Fruit fly (Drosophila melanogaster) whole organism, embryonic: Measurements from ENCODE around the gene CG9760.

Source experiments
- CG10565 ChIP-seq: fragments of 200-800 bp; sonication (Bioruptor generic); optimal IDR thresholded peaks from 3 replicates; lab custom pipeline; 2016; ENCODE audit warnings: missing biosample characterization, mild to moderate bottlenecking, missing genetic modification characterization
- CG11085 ChIP-seq: fragments of 200-800 bp; sonication (Bioruptor generic); IDR thresholded peaks from 2 replicates; pipeline ENCODE4 v1.3.6; 2022; ENCODE audit warnings: missing biosample characterization, missing genetic modification characterization
- CG17612 ChIP-seq: fragments of 200-800 bp; sonication (Bioruptor generic); IDR thresholded peaks from 2 replicates; pipeline ENCODE4 v1.3.6; 2022; ENCODE audit warnings: missing biosample characterization, missing genetic modification characterization
- CG1832 ChIP-seq: fragments of 200-800 bp; sonication (Bioruptor generic); optimal IDR thresholded peaks from 2 replicates; lab custom pipeline; 2017; ENCODE audit warnings: missing biosample characterization, mild to moderate bottlenecking, missing genetic modification characterization, inconsistent platforms
- CG2120 ChIP-seq: fragments of 200-800 bp; sonication (Bioruptor generic); optimal IDR thresholded peaks from 3 replicates; lab custom pipeline; 2016; ENCODE audit warnings: missing biosample characterization, missing genetic modification characterization
- CG2889 ChIP-seq: fragments of 200-800 bp; sonication (Bioruptor generic); IDR thresholded peaks from 3 replicates; pipeline ENCODE4 v1.3.6; 2022; ENCODE audit warnings: missing biosample characterization, missing genetic modification characterization
- CG3065 ChIP-seq: fragments of 200-800 bp; sonication (Bioruptor generic); optimal IDR thresholded peaks from 2 replicates; lab custom pipeline; 2016; ENCODE audit warnings: missing biosample characterization, missing genetic modification characterization
- CG34224 ChIP-seq: fragments of 200-800 bp; sonication (Bioruptor generic); IDR thresholded peaks from 3 replicates; pipeline ENCODE4 v1.3.6; 2022; ENCODE audit warnings: missing biosample characterization, missing genetic modification characterization; ENCODE audit not compliant: partially characterized antibody
- CG3995 ChIP-seq: fragments of 200-800 bp; sonication (Bioruptor generic); optimal IDR thresholded peaks from 3 replicates; lab custom pipeline; 2016; ENCODE audit warnings: missing biosample characterization, missing genetic modification characterization
- CG4282 ChIP-seq: fragments of 200-800 bp; sonication (Bioruptor generic); optimal IDR thresholded peaks from 2 replicates; lab custom pipeline; 2016; ENCODE audit warnings: missing biosample characterization, missing genetic modification characterization
- CG4854 ChIP-seq: fragments of 200-800 bp; sonication (Bioruptor generic); optimal IDR thresholded peaks from 2 replicates; lab custom pipeline; 2016; ENCODE audit warnings: missing biosample characterization, missing genetic modification characterization, inconsistent platforms
- CG6765 ChIP-seq: fragments of 200-800 bp; sonication (Bioruptor generic); optimal IDR thresholded peaks from 3 replicates; lab custom pipeline; 2017; ENCODE audit warnings: missing biosample characterization, mild to moderate bottlenecking, missing genetic modification characterization
- CG6813 ChIP-seq: fragments of 200-800 bp; sonication (Bioruptor generic); optimal IDR thresholded peaks from 2 replicates; lab custom pipeline; 2017; ENCODE audit warnings: missing biosample characterization, missing genetic modification characterization, mild to moderate bottlenecking, moderate library complexity, missing genetic modification reagents
- CG8359 ChIP-seq: fragments of 200-800 bp; sonication (Bioruptor generic); optimal IDR thresholded peaks from 2 replicates; lab custom pipeline; 2017; ENCODE audit warnings: missing biosample characterization, mild to moderate bottlenecking, missing genetic modification characterization, borderline replicate concordance
- CG8388 ChIP-seq: fragments of 200-800 bp; sonication (Bioruptor generic); optimal IDR thresholded peaks from 2 replicates; lab custom pipeline; 2019; ENCODE audit warnings: missing biosample characterization, mild to moderate bottlenecking, missing genetic modification characterization, moderate library complexity
- CG9609 ChIP-seq: fragments of 200-800 bp; sonication (Bioruptor generic); optimal IDR thresholded peaks from 3 replicates; lab custom pipeline; 2016; ENCODE audit warnings: missing biosample characterization, missing genetic modification characterization
- Ets65A ChIP-seq: fragments of 200-800 bp; sonication (Bioruptor generic); peaks from one replicate; lab custom pipeline; 2016; ENCODE audit warnings: missing biosample characterization, missing genetic modification characterization
- HHEX ChIP-seq: fragments of 200-800 bp; sonication (Bioruptor generic); optimal IDR thresholded peaks from 3 replicates; lab custom pipeline; 2017; ENCODE audit warnings: missing biosample characterization, mild to moderate bottlenecking, missing genetic modification characterization, missing genetic modification reagents
- Hr3 ChIP-seq: fragments of 200-800 bp; sonication (Bioruptor generic); optimal IDR thresholded peaks from 3 replicates; lab custom pipeline; 2016; ENCODE audit warnings: missing biosample characterization, missing genetic modification characterization
- Jarid2 ChIP-seq: fragments of 200-800 bp; sonication (Bioruptor generic); optimal IDR thresholded peaks from 3 replicates; lab custom pipeline; 2017; ENCODE audit warnings: mild to moderate bottlenecking, missing biosample characterization, missing genetic modification reagents, missing genetic modification characterization
- Kr ChIP-seq: fragments of 200-800 bp; sonication (Bioruptor generic); optimal IDR thresholded peaks from 2 replicates; lab custom pipeline; 2017; ENCODE audit warnings: missing biosample characterization, mild to moderate bottlenecking, missing genetic modification characterization
- NfI ChIP-seq: fragments of 200-800 bp; sonication (Bioruptor generic); optimal IDR thresholded peaks from 3 replicates; lab custom pipeline; 2018; ENCODE audit warnings: missing biosample characterization, mild to moderate bottlenecking, missing genetic modification characterization, moderate library complexity
- Poxn ChIP-seq: fragments of 200-800 bp; sonication (Bioruptor generic); IDR thresholded peaks from 2 replicates; pipeline ENCODE4 v1.3.6; 2022; ENCODE audit warnings: missing biosample characterization, missing genetic modification characterization
- Sin3A ChIP-seq: fragments of >200 bp; optimal IDR thresholded peaks from 2 replicates; lab custom pipeline; 2018
- Trl ChIP-seq, 3 experiments: fragments of >200 bp in 2 of 3; fragments of 200-800 bp in 1 of 3; sonication (Bioruptor generic) in 1 of 3; optimal IDR thresholded peaks; 2 replicates in 1 of 3; 3 replicates in 2 of 3; lab custom pipeline; 2016 to 2017; ENCODE audit warnings: missing biosample characterization in 1 of 3, missing genetic modification characterization in 1 of 3
- Xbp1 ChIP-seq: fragments of 200-800 bp; sonication (Bioruptor generic); optimal IDR thresholded peaks from 3 replicates; lab custom pipeline; 2016; ENCODE audit warnings: missing biosample characterization, mild to moderate bottlenecking, missing genetic modification characterization
- ac ChIP-seq: fragments of 200-800 bp; sonication (Bioruptor generic); optimal IDR thresholded peaks from 3 replicates; lab custom pipeline; 2017; ENCODE audit warnings: missing biosample characterization, mild to moderate bottlenecking, missing genetic modification characterization
- ato ChIP-seq: fragments of 200-800 bp; sonication (Bioruptor generic); IDR thresholded peaks from 2 replicates; pipeline ENCODE4 v1.3.6; 2022; ENCODE audit warnings: missing biosample characterization, missing genetic modification characterization; ENCODE audit not compliant: partially characterized antibody
- bigmax ChIP-seq: fragments of 200-800 bp; sonication (Bioruptor generic); optimal IDR thresholded peaks from 2 replicates; lab custom pipeline; 2018; ENCODE audit warnings: missing biosample characterization, mild to moderate bottlenecking, missing genetic modification characterization
- cato ChIP-seq: fragments of 200-800 bp; sonication (Bioruptor generic); optimal IDR thresholded peaks from 2 replicates; lab custom pipeline; 2016; ENCODE audit warnings: missing biosample characterization, missing genetic modification characterization, borderline replicate concordance
- chn ChIP-seq: fragments of 200-800 bp; sonication (Bioruptor generic); optimal IDR thresholded peaks from 2 replicates; lab custom pipeline; 2016; ENCODE audit warnings: missing biosample characterization, missing genetic modification characterization
- dan ChIP-seq: fragments of 200-800 bp; sonication (Bioruptor generic); IDR thresholded peaks from 2 replicates; pipeline ENCODE4 v1.3.6; 2022; ENCODE audit warnings: missing biosample characterization, missing genetic modification characterization
- disco-r ChIP-seq: fragments of 200-800 bp; sonication (Bioruptor generic); optimal IDR thresholded peaks from 2 replicates; lab custom pipeline; 2016; ENCODE audit warnings: missing biosample characterization, missing genetic modification characterization
- gce ChIP-seq: fragments of 200-800 bp; sonication (Bioruptor generic); IDR thresholded peaks from 3 replicates; pipeline ENCODE4 v1.3.6; 2022; ENCODE audit warnings: missing biosample characterization, missing genetic modification characterization
- gem ChIP-seq: fragments of 200-800 bp; sonication (Bioruptor generic); optimal IDR thresholded peaks from 2 replicates; lab custom pipeline; 2019; ENCODE audit warnings: missing biosample characterization, mild to moderate bottlenecking, missing genetic modification characterization, moderate library complexity
- grau ChIP-seq: fragments of 200-800 bp; optimal IDR thresholded peaks from 3 replicates; lab custom pipeline; 2019; ENCODE audit warnings: missing biosample characterization, mild to moderate bottlenecking, missing genetic modification characterization, moderate library complexity
- gsb-n ChIP-seq: fragments of 200-800 bp; sonication (Bioruptor generic); optimal IDR thresholded peaks from 3 replicates; lab custom pipeline; 2018; ENCODE audit warnings: missing biosample characterization, mild to moderate bottlenecking, missing genetic modification characterization
- gt ChIP-seq: fragments of 200-800 bp; sonication (Bioruptor generic); IDR thresholded peaks from 2 replicates; pipeline ENCODE4 v1.3.6; 2022; ENCODE audit warnings: missing biosample characterization, missing genetic modification characterization
- hb ChIP-seq: fragments of 200-800 bp; sonication (Bioruptor generic); IDR thresholded peaks from 3 replicates; pipeline ENCODE4 v1.3.6; 2022; ENCODE audit warnings: missing biosample characterization, missing genetic modification characterization; ENCODE audit not compliant: partially characterized antibody
- maf-S ChIP-seq: fragments of 200-800 bp; sonication (Bioruptor generic); optimal IDR thresholded peaks from 2 replicates; lab custom pipeline; 2016; ENCODE audit warnings: missing biosample characterization, missing genetic modification characterization
- p53 ChIP-seq: fragments of 200-800 bp; sonication (Bioruptor generic); optimal IDR thresholded peaks from 2 replicates; lab custom pipeline; 2016; ENCODE audit warnings: missing biosample characterization, missing genetic modification characterization
- pita ChIP-seq: fragments of 200-800 bp; sonication (Bioruptor generic); optimal IDR thresholded peaks from 2 replicates; lab custom pipeline; 2017; ENCODE audit warnings: missing biosample characterization, mild to moderate bottlenecking, missing genetic modification characterization
- pzg ChIP-seq: fragments of 200-800 bp; sonication (Bioruptor generic); optimal IDR thresholded peaks from 3 replicates; lab custom pipeline; 2018; ENCODE audit warnings: missing biosample characterization, mild to moderate bottlenecking, missing genetic modification characterization, moderate library complexity
- repo ChIP-seq: fragments of 200-800 bp; sonication (Bioruptor generic); optimal IDR thresholded peaks from 2 replicates; lab custom pipeline; 2016; ENCODE audit warnings: missing biosample characterization, missing genetic modification characterization
- sens ChIP-seq: fragments of 200-800 bp; sonication (Bioruptor generic); peaks from one replicate; lab custom pipeline; 2016; ENCODE audit warnings: missing biosample characterization, missing genetic modification characterization
- slp2 ChIP-seq: fragments of 200-800 bp; sonication (Bioruptor generic); optimal IDR thresholded peaks from 2 replicates; lab custom pipeline; 2016; ENCODE audit warnings: missing biosample characterization, missing genetic modification characterization
- sob ChIP-seq: fragments of 200-800 bp; sonication (Bioruptor generic); IDR thresholded peaks from 2 replicates; pipeline ENCODE4 v1.3.6; 2022; ENCODE audit warnings: missing biosample characterization, missing genetic modification characterization
- trem ChIP-seq: fragments of 200-800 bp; optimal IDR thresholded peaks from 3 replicates; lab custom pipeline; 2019; ENCODE audit warnings: missing biosample characterization, mild to moderate bottlenecking, missing genetic modification characterization, moderate library complexity
- wdn ChIP-seq: fragments of 200-800 bp; sonication (Bioruptor generic); IDR thresholded peaks from 2 replicates; pipeline ENCODE4 v1.3.6; 2022; ENCODE audit warnings: missing biosample characterization, missing genetic modification characterization
- zen2 ChIP-seq: fragments of 200-800 bp; sonication (Bioruptor generic); IDR thresholded peaks from 3 replicates; pipeline ENCODE4 v1.3.6; 2022; ENCODE audit warnings: missing biosample characterization, missing genetic modification characterization; ENCODE audit not compliant: partially characterized antibody
- zfh2 ChIP-seq: fragments of 200-800 bp; sonication (Bioruptor generic); optimal IDR thresholded peaks from 2 replicates; lab custom pipeline; 2016; ENCODE audit warnings: missing biosample characterization, missing genetic modification characterization

Gene CG9760

DNA sequence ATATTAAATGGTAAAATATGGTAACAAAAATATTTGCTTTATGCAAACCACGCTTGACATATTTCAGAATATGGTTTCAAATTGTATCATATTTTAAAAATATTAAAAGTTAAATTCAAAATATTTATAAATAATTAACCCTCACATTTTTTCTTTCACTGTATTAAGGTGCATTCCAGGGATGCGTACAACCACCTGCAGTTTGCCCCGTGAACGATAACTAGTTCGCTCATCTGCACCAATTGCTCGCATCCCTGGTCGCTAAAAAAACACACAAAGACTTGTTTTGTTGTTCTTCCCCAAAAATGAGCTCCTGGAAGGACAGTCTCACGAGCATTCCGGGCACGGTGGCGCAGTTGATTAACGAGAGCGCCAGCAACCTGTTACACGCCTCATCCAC, 31.6 kb downstream of the CG9760 start, which contains the start of gene DEF8 (continued):
- TF ChIP-seq CG34224 (no peak), gsb-n (tag; lab: Kevin White, UChicago) (peak; percentile 85), CG11085 (peak; percentile 67), trem (peak; percentile 84), bigmax (no peak), Jarid2 (GFP tag; lab: Kevin White, UChicago) (peak; percentile 47), Xbp1 (peak; percentile 86), pita (GFP tag; lab: Kevin White, UChicago) (no peak), disco-r (GFP tag; lab: Kevin White, UChicago) (no peak), CG2889 (peak; percentile 68; the same call in 1 of the 3 replicates), ato (GFP tag; lab: Robert Waterston, UW) (0 out of 2 replicates have a peak, but pooled peaks have one; percentile 19), gt (0 out of 2 replicates have a peak, but pooled peaks have one; percentile 22), Poxn (GFP tag; lab: Robert Waterston, UW) (no peak), dan (no peak), Sin3A (peak; percentile 60), CG10565 (GFP tag; lab: Kevin White, UChicago) (no peak), CG1832 (no peak), cato (peak; percentile 64), slp2 (GFP tag; lab: Kevin White, UChicago) (no peak), repo (GFP tag; lab: Kevin White, UChicago) (no peak), CG2120 (GFP tag; lab: Kevin White, UChicago) (peak; percentile 77), ac (GFP tag; lab: Kevin White, UChicago) (peak; percentile 25), zen2 (GFP tag; lab: Robert Waterston, UW) (no peak), maf-S (no peak), sens (GFP tag; lab: Kevin White, UChicago) (peak; percentile 85), CG3995 (no peak), CG4282 (no peak), HHEX (GFP tag; lab: Kevin White, UChicago) (peak; percentile 79), pzg (GFP tag; lab: Kevin White, UChicago) (peak; percentile 61), hb (GFP tag; lab: Robert Waterston, UW) (no peak), CG4854 (GFP tag; lab: Kevin White, UChicago) (no peak), CG9609 (GFP tag; lab: Kevin White, UChicago) (peak; percentile 19), zfh2 (GFP tag; lab: Kevin White, UChicago) (peak; percentile 2), wdn (GFP tag; lab: Robert Waterston, UW) (peak; percentile 62), gce (peak; percentile 89), Hr3 (GFP tag; lab: Kevin White, UChicago) (peak; percentile 86), grau (peak; percentile 90), CG6813 (GFP tag; lab: Kevin White, UChicago) (peak; percentile 73), CG8388 (GFP tag; lab: Kevin White, UChicago) (peak; percentile 77), Kr (no peak), CG3065 (GFP tag; lab: Kevin White, UChicago) (peak; percentile 71), CG6765 (peak; percentile 82), Ets65A (GFP tag; lab: Kevin White, UChicago) (no peak), gem (tag; lab: Kevin White, UChicago) (peak; percentile 92), NfI (GFP tag; lab: Kevin White, UChicago) (peak; percentile 77), sob (GFP tag; lab: Robert Waterston, UW) (peak; percentile 87), p53 (GFP tag; lab: Kevin White, UChicago) (no peak), chn (peak; percentile 53), CG17612 (GFP tag; lab: Robert Waterston, UW) (0 out of 2 replicates have a peak, but pooled peaks have one; percentile 29), Trl (optimal IDR thresholded peaks at IDR 0.05; lab: Kevin White, UChicago) (no peak), Trl (GFP tag; optimal IDR thresholded peaks at IDR 0.05; lab: Kevin White, UChicago) (no peak), CG8359 (GFP tag; lab: Kevin White, UChicago) (peak; percentile 60)
